Fruit fly (Drosophila melanogaster) whole organism, prepupa: ENCODE results near the gene sofe.

Experiments used
- Blimp-1 ChIP-seq: fragments of 200-800 bp; sonication (Bioruptor generic); optimal IDR thresholded peaks from 3 replicates; lab custom pipeline; 2017; ENCODE audit warnings: missing biosample characterization, missing genetic modification characterization, mild to moderate bottlenecking, moderate library complexity, missing genetic modification reagents
- CG10669 ChIP-seq: fragments of 200-800 bp; sonication (Bioruptor generic); optimal IDR thresholded peaks from 3 replicates; lab custom pipeline; 2018; ENCODE audit warnings: missing biosample characterization, mild to moderate bottlenecking, missing genetic modification characterization, moderate library complexity
- CG11294 ChIP-seq: fragments of 200-800 bp; sonication (Bioruptor generic); IDR thresholded peaks from 2 replicates; pipeline ENCODE4 v1.3.6; 2022; ENCODE audit warnings: missing biosample characterization, missing genetic modification characterization
- CG11902 ChIP-seq: fragments of 200-800 bp; sonication (Bioruptor generic); optimal IDR thresholded peaks from 3 replicates; lab custom pipeline; 2016; ENCODE audit warnings: missing biosample characterization, missing genetic modification characterization
- CG1621 ChIP-seq: fragments of 200-800 bp; sonication (Bioruptor generic); optimal IDR thresholded peaks from 3 replicates; lab custom pipeline; 2018; ENCODE audit warnings: missing biosample characterization, mild to moderate bottlenecking, missing genetic modification characterization
- CG16779 ChIP-seq: fragments of 200-800 bp; sonication (Bioruptor generic); optimal IDR thresholded peaks from 3 replicates; lab custom pipeline; 2017; ENCODE audit warnings: missing biosample characterization, mild to moderate bottlenecking, missing genetic modification characterization
- CG3032 ChIP-seq: fragments of 200-800 bp; optimal IDR thresholded peaks from 2 replicates; lab custom pipeline; 2019; ENCODE audit warnings: missing biosample characterization, mild to moderate bottlenecking, missing genetic modification characterization, moderate library complexity
- CG31627 ChIP-seq: fragments of 200-800 bp; sonication (Bioruptor generic); optimal IDR thresholded peaks from 3 replicates; lab custom pipeline; 2016; ENCODE audit warnings: missing biosample characterization, missing genetic modification characterization
- CG32006 ChIP-seq: fragments of 200-800 bp; sonication (Bioruptor generic); optimal IDR thresholded peaks from 3 replicates; lab custom pipeline; 2017; ENCODE audit warnings: missing biosample characterization, mild to moderate bottlenecking, missing genetic modification characterization
- CG34406 ChIP-seq: fragments of 200-800 bp; sonication (Bioruptor generic); optimal IDR thresholded peaks from 3 replicates; lab custom pipeline; 2016; ENCODE audit warnings: missing biosample characterization, missing genetic modification characterization
- CG4318 ChIP-seq: fragments of 200-800 bp; sonication (Bioruptor generic); optimal IDR thresholded peaks from 3 replicates; lab custom pipeline; 2017; ENCODE audit warnings: missing biosample characterization, mild to moderate bottlenecking, missing genetic modification characterization
- CG6163 ChIP-seq: fragments of 200-800 bp; sonication (Bioruptor generic); IDR thresholded peaks from 3 replicates; pipeline ENCODE4 v1.3.6; 2022; ENCODE audit warnings: missing biosample characterization, missing genetic modification characterization
- CG6276 ChIP-seq: fragments of 200-800 bp; sonication (Bioruptor generic); optimal IDR thresholded peaks from 2 replicates; lab custom pipeline; 2017; ENCODE audit warnings: missing biosample characterization, mild to moderate bottlenecking, missing genetic modification characterization
- CG6792 ChIP-seq: fragments of 200-800 bp; sonication (Bioruptor generic); optimal IDR thresholded peaks from 3 replicates; lab custom pipeline; 2016; ENCODE audit warnings: missing biosample characterization, missing genetic modification characterization
- CG6808 ChIP-seq: fragments of 200-800 bp; sonication (Bioruptor generic); optimal IDR thresholded peaks from 3 replicates; lab custom pipeline; 2017; ENCODE audit warnings: missing biosample characterization, missing genetic modification characterization, mild to moderate bottlenecking, moderate library complexity, missing genetic modification reagents
- CG6854 ChIP-seq: fragments of 200-800 bp; sonication (Bioruptor generic); optimal IDR thresholded peaks from 2 replicates; lab custom pipeline; 2017; ENCODE audit warnings: missing biosample characterization, mild to moderate bottlenecking, missing genetic modification characterization
- CG8119 ChIP-seq: fragments of 200-800 bp; sonication (Bioruptor generic); IDR thresholded peaks from 3 replicates; pipeline ENCODE4 v1.3.6; 2022; ENCODE audit warnings: missing biosample characterization, missing genetic modification characterization
- CG8319 ChIP-seq: fragments of 200-800 bp; sonication (Bioruptor generic); optimal IDR thresholded peaks from 3 replicates; lab custom pipeline; 2016; ENCODE audit warnings: missing biosample characterization, missing genetic modification characterization
- Eip75B ChIP-seq: fragments of 200-800 bp; sonication (Bioruptor generic); optimal IDR thresholded peaks from 3 replicates; lab custom pipeline; 2016; ENCODE audit warnings: missing biosample characterization, missing genetic modification characterization
- Eip78C ChIP-seq: fragments of 200-800 bp; sonication (Bioruptor generic); peaks from one replicate; lab custom pipeline; 2016; ENCODE audit warnings: missing biosample characterization, missing genetic modification characterization
- Eip93F ChIP-seq: fragments of 200-800 bp; sonication (Bioruptor generic); optimal IDR thresholded peaks from 2 replicates; lab custom pipeline; 2016; ENCODE audit warnings: missing biosample characterization, mild to moderate bottlenecking, missing genetic modification characterization
- Ets21C ChIP-seq: fragments of 200-800 bp; sonication (Bioruptor generic); optimal IDR thresholded peaks from 3 replicates; lab custom pipeline; 2016; ENCODE audit warnings: missing biosample characterization, missing genetic modification characterization
- Ets96B ChIP-seq: fragments of 200-800 bp; optimal IDR thresholded peaks from 2 replicates; lab custom pipeline; 2019; ENCODE audit warnings: missing biosample characterization, mild to moderate bottlenecking, missing genetic modification characterization, moderate library complexity
- Gug ChIP-seq: fragments of 200-800 bp; sonication (Bioruptor generic); IDR thresholded peaks from 2 replicates; pipeline ENCODE4 v1.3.6; 2022; ENCODE audit warnings: missing biosample characterization, missing genetic modification characterization
- Hr38 ChIP-seq: sonication (Bioruptor generic); optimal IDR thresholded peaks from 2 replicates; lab custom pipeline; 2016; ENCODE audit warnings: missing biosample characterization, missing genetic modification characterization
- Hr39 ChIP-seq: fragments of 200-800 bp; sonication (Bioruptor generic); optimal IDR thresholded peaks from 2 replicates; lab custom pipeline; 2016; ENCODE audit warnings: missing biosample characterization, missing genetic modification characterization
- Hr4 ChIP-seq: fragments of 200-800 bp; sonication (Bioruptor generic); optimal IDR thresholded peaks from 3 replicates; lab custom pipeline; 2016; ENCODE audit warnings: missing biosample characterization, missing genetic modification characterization
- Met ChIP-seq: fragments of 200-800 bp; sonication (Bioruptor generic); optimal IDR thresholded peaks from 3 replicates; lab custom pipeline; 2016; ENCODE audit warnings: missing biosample characterization, missing genetic modification characterization
- Smox ChIP-seq: fragments of 200-800 bp; sonication (Bioruptor generic); optimal IDR thresholded peaks from 3 replicates; lab custom pipeline; 2016; ENCODE audit warnings: missing biosample characterization, missing genetic modification characterization
- Sox14 ChIP-seq: fragments of 200-800 bp; sonication (Bioruptor generic); optimal IDR thresholded peaks from 3 replicates; lab custom pipeline; 2016; ENCODE audit warnings: missing biosample characterization, missing genetic modification characterization
- Sox15 ChIP-seq: fragments of 200-800 bp; sonication (Bioruptor generic); optimal IDR thresholded peaks from 3 replicates; lab custom pipeline; 2016; ENCODE audit warnings: missing biosample characterization, missing genetic modification characterization
- achi ChIP-seq: fragments of 200-800 bp; sonication (Bioruptor generic); optimal IDR thresholded peaks from 3 replicates; lab custom pipeline; 2016; ENCODE audit warnings: missing biosample characterization, missing genetic modification characterization
- dac ChIP-seq: fragments of 200-800 bp; sonication (Bioruptor generic); optimal IDR thresholded peaks from 2 replicates; lab custom pipeline; 2017; ENCODE audit warnings: missing biosample characterization, mild to moderate bottlenecking, missing genetic modification characterization
- dsx ChIP-seq: fragments of 200-800 bp; optimal IDR thresholded peaks from 3 replicates; lab custom pipeline; 2019; ENCODE audit warnings: missing biosample characterization, mild to moderate bottlenecking, missing genetic modification characterization, moderate library complexity; ENCODE audit not compliant: poor library complexity, severe bottlenecking
- eg ChIP-seq: fragments of 200-800 bp; sonication (Bioruptor generic); IDR thresholded peaks from 3 replicates; pipeline ENCODE4 v1.3.6; 2022; ENCODE audit warnings: missing biosample characterization, missing genetic modification characterization
- esn ChIP-seq: fragments of 200-800 bp; sonication (Bioruptor generic); optimal IDR thresholded peaks from 2 replicates; lab custom pipeline; 2016; ENCODE audit warnings: missing biosample characterization, mild to moderate bottlenecking, missing genetic modification characterization, moderate library complexity
- fd59A ChIP-seq: fragments of 200-800 bp; sonication (Bioruptor generic); optimal IDR thresholded peaks from 2 replicates; lab custom pipeline; 2017; ENCODE audit warnings: missing biosample characterization, mild to moderate bottlenecking, missing genetic modification characterization, missing genetic modification reagents
- fd85E ChIP-seq: fragments of 200-800 bp; sonication (Bioruptor generic); optimal IDR thresholded peaks from 3 replicates; lab custom pipeline; 2016; ENCODE audit warnings: missing biosample characterization, missing genetic modification characterization
- fkh ChIP-seq: fragments of 200-800 bp; sonication (Bioruptor generic); optimal IDR thresholded peaks from 3 replicates; lab custom pipeline; 2017; ENCODE audit warnings: missing biosample characterization, mild to moderate bottlenecking, missing genetic modification characterization, moderate library complexity
- lz ChIP-seq: fragments of 200-800 bp; sonication (Bioruptor generic); optimal IDR thresholded peaks from 3 replicates; lab custom pipeline; 2016; ENCODE audit warnings: missing biosample characterization, missing genetic modification characterization
- net ChIP-seq: fragments of 200-800 bp; sonication (Bioruptor generic); optimal IDR thresholded peaks from 3 replicates; lab custom pipeline; 2016; ENCODE audit warnings: missing biosample characterization, missing genetic modification characterization
- salr ChIP-seq, 2 experiments: fragments of 200-800 bp; sonication (Bioruptor generic); optimal IDR thresholded peaks; 3 replicates each; lab custom pipeline; 2016 to 2018; ENCODE audit warnings: missing biosample characterization in 2 of 2, missing genetic modification characterization in 2 of 2, mild to moderate bottlenecking in 1 of 2
- spab ChIP-seq: fragments of 200-800 bp; sonication (Bioruptor generic); optimal IDR thresholded peaks from 2 replicates; lab custom pipeline; 2017; ENCODE audit warnings: missing biosample characterization, mild to moderate bottlenecking, missing genetic modification characterization, missing genetic modification reagents
- svp ChIP-seq: fragments of 200-800 bp; sonication (Bioruptor generic); peaks from one replicate; lab custom pipeline; 2016; ENCODE audit warnings: missing biosample characterization, missing genetic modification characterization
- topi ChIP-seq: fragments of 200-800 bp; sonication (Bioruptor generic); optimal IDR thresholded peaks from 3 replicates; lab custom pipeline; 2016; ENCODE audit warnings: missing biosample characterization, missing genetic modification characterization
- vri ChIP-seq: fragments of 200-800 bp; sonication (Bioruptor generic); optimal IDR thresholded peaks from 3 replicates; lab custom pipeline; 2016; ENCODE audit warnings: missing biosample characterization, mild to moderate bottlenecking, missing genetic modification characterization

sofe gene

dm6 chrX:10838962-10839361 is 18.3 kb downstream of the sofe start, which contains the start of gene CG15210:
TSS of gene CG15210 (plus strand) at chrX:10839230.
- TF ChIP-seq topi (no peak), CG11902 (GFP tag; lab: Kevin White, UChicago) (no peak), CG34406 (no peak), fkh (peak; percentile 27), CG11294 (GFP tag; lab: Robert Waterston, UW) (no peak), fd59A (GFP tag; lab: Kevin White, UChicago) (no peak), net (GFP tag; lab: Kevin White, UChicago) (no peak), spab (GFP tag; lab: Kevin White, UChicago) (no peak), Ets96B (tag; lab: Kevin White, UChicago) (no peak), fd85E (GFP tag; lab: Kevin White, UChicago) (no peak), CG8119 (GFP tag; lab: Robert Waterston, UW) (no peak), Eip75B (GFP tag; lab: Kevin White, UChicago) (no peak), svp (peak; percentile 53), CG31627 (GFP tag; lab: Kevin White, UChicago) (no peak), dsx (no peak), CG6163 (GFP tag; lab: Robert Waterston, UW) (no peak), Gug (no peak), Hr39 (GFP tag; lab: Kevin White, UChicago) (no peak), CG1621 (tag; lab: Kevin White, UChicago) (no peak), CG8319 (GFP tag; lab: Kevin White, UChicago) (no peak), Eip78C (GFP tag; lab: Kevin White, UChicago) (peak; percentile 29), esn (no peak), CG3032 (no peak), CG10669 (no peak), Met (GFP tag; lab: Kevin White, UChicago) (no peak)

- no peak for TF ChIP-seq dac (GFP tag; lab: Kevin White, UChicago)
- no peak for TF ChIP-seq eg (GFP tag; lab: Robert Waterston, UW)
- TF ChIP-seq CG8319 (GFP tag; lab: Kevin White, UChicago): no peak
- no peak for TF ChIP-seq Sox14 (GFP tag; lab: Kevin White, UChicago)
- TF ChIP-seq Eip93F (GFP tag; lab: Kevin White, UChicago): no peak
- no peak for TF ChIP-seq salr (GFP tag; optimal IDR thresholded peaks at IDR 0.05; lab: Kevin White, UChicago)
- no peak for TF ChIP-seq fd85E (GFP tag; lab: Kevin White, UChicago)
- TF ChIP-seq vri (GFP tag; lab: Kevin White, UChicago): no peak
- no peak for TF ChIP-seq CG32006 (GFP tag; lab: Kevin White, UChicago)
- no peak for TF ChIP-seq Hr4 (GFP tag; lab: Kevin White, UChicago)
- TF ChIP-seq Sox15 (GFP tag; lab: Kevin White, UChicago): no peak
- TF ChIP-seq CG11902 (GFP tag; lab: Kevin White, UChicago): no peak
- TF ChIP-seq, all 60 proteins: peak for 0
Observed at dm6 chrX:10835631-10836030, 21.6 kb downstream of the sofe start.

- TF ChIP-seq Eip78C (GFP tag; lab: Kevin White, UChicago): peak; percentile 75
- no peak for TF ChIP-seq spab (GFP tag; lab: Kevin White, UChicago)
- TF ChIP-seq CG10669: no peak
- no peak for TF ChIP-seq CG8119 (GFP tag; lab: Robert Waterston, UW)
- TF ChIP-seq Met (GFP tag; lab: Kevin White, UChicago): peak; percentile 49
- TF ChIP-seq CG6792: peak; percentile 26
- TF ChIP-seq Ets96B (tag; lab: Kevin White, UChicago): no peak
- peak in 1 of 2 experiments; percentile 0 for TF ChIP-seq salr (GFP tag; optimal IDR thresholded peaks at IDR 0.05; lab: Kevin White, UChicago)
- TF ChIP-seq CG6808 (GFP tag; lab: Kevin White, UChicago): no peak
- no peak for TF ChIP-seq CG6276 (GFP tag; lab: Kevin White, UChicago)
- TF ChIP-seq CG16779 (tag; lab: Kevin White, UChicago): no peak
- TF ChIP-seq CG4318: no peak
- no peak for TF ChIP-seq Eip93F (GFP tag; lab: Kevin White, UChicago)
- no peak for TF ChIP-seq Ets21C (GFP tag; lab: Kevin White, UChicago)
- no peak for TF ChIP-seq CG32006 (GFP tag; lab: Kevin White, UChicago)
- no peak for TF ChIP-seq CG34406
- TF ChIP-seq Sox14 (GFP tag; lab: Kevin White, UChicago): peak; percentile 23
- no peak for TF ChIP-seq Hr38
- TF ChIP-seq Hr4 (GFP tag; lab: Kevin White, UChicago): no peak
- no peak for TF ChIP-seq CG8319 (GFP tag; lab: Kevin White, UChicago)
- no peak for TF ChIP-seq dsx
- no peak for TF ChIP-seq CG6854 (GFP tag; lab: Kevin White, UChicago)
- TF ChIP-seq Blimp-1 (GFP tag; lab: Kevin White, UChicago): no peak
- TF ChIP-seq lz: peak; percentile 72
- no peak for TF ChIP-seq achi (GFP tag; lab: Kevin White, UChicago)
- TF ChIP-seq net (GFP tag; lab: Kevin White, UChicago): no peak
- TF ChIP-seq topi: peak; percentile 36
- no peak for TF ChIP-seq Smox (GFP tag; lab: Kevin White, UChicago)
- no peak for TF ChIP-seq svp
- TF ChIP-seq CG31627 (GFP tag; lab: Kevin White, UChicago): peak; percentile 76
Observed at dm6 chrX:10832369-10832768, 24.8 kb downstream of the sofe start.
